Fruit fly (Drosophila melanogaster): ENCODE measurements around the gene Gr66a.

Gene Gr66a

DNA sequence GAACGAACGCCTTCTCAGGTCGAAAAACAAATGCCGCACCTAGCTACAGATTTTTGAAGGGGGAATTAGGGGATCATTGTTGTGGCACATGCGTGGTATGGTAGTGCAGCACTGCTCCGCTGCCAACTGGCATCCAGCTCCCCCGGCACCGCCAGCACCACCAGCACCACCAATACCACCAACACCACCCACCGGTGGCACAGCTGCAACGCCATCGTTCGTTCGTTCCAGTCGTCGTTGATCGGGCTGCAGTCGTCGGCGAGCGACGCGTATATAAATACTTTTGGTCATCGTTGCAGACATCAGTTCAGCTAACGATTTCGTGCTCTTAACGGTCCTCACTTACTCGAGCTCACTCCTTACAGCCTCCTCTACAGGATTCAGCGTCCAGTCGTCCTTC lies 18.8 kb upstream of the Gr66a start, which contains the start of gene CG34461:
CG34461 (plus strand) TSS at position 301 of the 400 bp plus-strand sequence.
- TF ChIP-seq Sox102F (GFP tag; optimal IDR thresholded peaks at IDR 0.05) (no peak), Sox14 (GFP tag; optimal IDR thresholded peaks at IDR 0.05) (no peak), vri (GFP tag; optimal IDR thresholded peaks at IDR 0.05) (no peak), pdm3 (GFP tag; optimal IDR thresholded peaks at IDR 0.05) (no peak), Met (GFP tag; optimal IDR thresholded peaks at IDR 0.05) (no peak), fkh (GFP tag; optimal IDR thresholded peaks at IDR 0.05) (no peak), CG6276 (GFP tag; optimal IDR thresholded peaks at IDR 0.05) (no peak), lz (GFP tag; optimal IDR thresholded peaks at IDR 0.05) (no peak), Gug (GFP tag; IDR thresholded peaks at IDR 0.05) (no peak), Lpt (GFP tag; optimal IDR thresholded peaks at IDR 0.05) (no peak), dac (GFP tag; optimal IDR thresholded peaks at IDR 0.05) (no peak), CG3919 (GFP tag; optimal IDR thresholded peaks at IDR 0.05) (no peak), Ets21C (GFP tag; optimal IDR thresholded peaks at IDR 0.05) (no peak), CG6808 (GFP tag; optimal IDR thresholded peaks at IDR 0.05) (no peak), cyc (GFP tag; optimal IDR thresholded peaks at IDR 0.05) (no peak), CG10631 (GFP tag; optimal IDR thresholded peaks at IDR 0.05) (no peak), CG9139 (GFP tag; optimal IDR thresholded peaks at IDR 0.05) (no peak)

DNA sequence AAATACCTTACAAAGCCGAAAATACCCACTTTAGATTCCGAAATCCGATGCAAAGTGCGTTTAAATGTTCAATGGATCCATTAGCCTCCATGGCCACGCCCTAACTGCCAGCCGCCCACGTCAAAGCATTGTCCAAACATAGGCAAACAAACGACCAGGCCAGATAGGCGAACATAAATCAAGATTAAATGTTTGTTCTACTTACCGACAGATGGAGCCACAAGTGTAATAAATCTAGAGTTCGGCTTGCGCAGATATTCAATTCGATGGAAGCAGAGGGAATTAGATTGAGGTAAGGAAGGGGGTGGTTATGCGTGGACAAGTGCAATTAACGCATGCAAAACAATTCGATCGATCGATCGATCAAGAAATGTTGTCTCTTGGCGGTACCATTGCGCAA lies 17.0 kb upstream of the Gr66a start:
- TF ChIP-seq CG6163 (GFP tag; IDR thresholded peaks at IDR 0.05) (no peak), Hr4 (GFP tag; optimal IDR thresholded peaks at IDR 0.05) (no peak), CG34406 (GFP tag; optimal IDR thresholded peaks at IDR 0.05) (no peak), svp (GFP tag) (peak; percentile 2), CG4318 (GFP tag; optimal IDR thresholded peaks at IDR 0.05) (no peak)

DNA sequence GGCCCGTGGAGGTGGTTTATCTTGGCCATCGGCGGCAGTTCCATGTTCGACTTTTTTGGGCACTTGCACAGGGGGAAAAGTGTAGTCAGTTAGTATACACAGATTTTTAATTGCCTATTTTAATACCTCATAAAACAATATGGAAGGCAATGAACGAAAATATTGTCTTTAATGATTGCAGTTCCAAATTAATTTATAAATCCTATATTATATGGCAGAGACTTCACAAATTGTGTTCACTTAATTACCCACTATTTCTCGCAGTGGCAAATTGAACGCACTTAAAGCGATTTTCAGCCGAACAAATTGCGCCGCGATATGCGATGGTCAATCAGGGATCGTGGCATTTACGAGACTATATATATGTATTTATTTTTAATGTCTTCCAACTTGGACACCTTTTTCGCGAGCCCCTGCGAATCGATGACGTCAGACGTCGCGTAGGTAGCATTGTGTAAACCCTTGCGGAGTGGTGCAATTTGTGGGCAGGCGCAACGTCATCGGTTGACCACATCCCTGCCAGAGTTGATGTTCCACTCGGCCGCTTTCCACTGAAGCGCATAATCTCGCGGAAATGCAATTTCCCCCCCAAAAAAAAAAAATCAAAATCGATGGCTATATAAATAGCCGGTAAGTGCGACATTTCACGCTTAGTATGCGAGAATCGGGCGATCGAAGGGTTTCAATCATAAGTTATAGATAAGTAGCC lies 13.5 kb upstream of the Gr66a start, which contains the start of gene CG13670:
CG13670 (plus strand) TSS at position 659 of the 709 bp plus-strand sequence.
- no peak for TF ChIP-seq Sox14 (GFP tag; optimal IDR thresholded peaks at IDR 0.05)
- TF ChIP-seq CG1621 (tag; optimal IDR thresholded peaks at IDR 0.05), result no peak
- TF ChIP-seq CG10669 (GFP tag; optimal IDR thresholded peaks at IDR 0.05), result no peak
- TF ChIP-seq Sox15 (GFP tag; optimal IDR thresholded peaks at IDR 0.05), result no peak
- TF ChIP-seq CG31627 (GFP tag; optimal IDR thresholded peaks at IDR 0.05), result no peak
- no peak for TF ChIP-seq CG6808 (GFP tag; optimal IDR thresholded peaks at IDR 0.05)
- TF ChIP-seq lz (GFP tag; optimal IDR thresholded peaks at IDR 0.05), result no peak
- peak; percentile 64 for TF ChIP-seq eg (GFP tag; IDR thresholded peaks at IDR 0.05)
- no peak for TF ChIP-seq Met (GFP tag; optimal IDR thresholded peaks at IDR 0.05)
- TF ChIP-seq acj6 (GFP tag; optimal IDR thresholded peaks at IDR 0.05), result no peak
- TF ChIP-seq pdm3 (GFP tag; optimal IDR thresholded peaks at IDR 0.05), result peak; percentile 18
- TF ChIP-seq cyc (GFP tag; optimal IDR thresholded peaks at IDR 0.05), result peak; percentile 18
- TF ChIP-seq Hr4 (GFP tag; optimal IDR thresholded peaks at IDR 0.05), result peak; percentile 43
- peak; percentile 38 for TF ChIP-seq CG11902 (GFP tag; optimal IDR thresholded peaks at IDR 0.05)
- peak; percentile 13 for TF ChIP-seq Hr39 (GFP tag; optimal IDR thresholded peaks at IDR 0.05)
- TF ChIP-seq CG6854 (GFP tag; optimal IDR thresholded peaks at IDR 0.05), result no peak
- TF ChIP-seq CG8119 (GFP tag; IDR thresholded peaks at IDR 0.05), result peak; percentile 56; the same call in 1 of the 3 replicates
- peak; percentile 40 for TF ChIP-seq CG3919 (GFP tag; optimal IDR thresholded peaks at IDR 0.05)
- no peak for TF ChIP-seq spab (GFP tag; optimal IDR thresholded peaks at IDR 0.05)
- TF ChIP-seq CG3032 (tag; optimal IDR thresholded peaks at IDR 0.05), result no peak
- TF ChIP-seq ss (GFP tag; optimal IDR thresholded peaks at IDR 0.05), result no peak
- TF ChIP-seq CG34406 (GFP tag; optimal IDR thresholded peaks at IDR 0.05), result peak; percentile 12
- peak; percentile 36 for TF ChIP-seq net (GFP tag; optimal IDR thresholded peaks at IDR 0.05)
- no peak for TF ChIP-seq Lpt (GFP tag; optimal IDR thresholded peaks at IDR 0.05)
- no peak for TF ChIP-seq Ets96B (tag; optimal IDR thresholded peaks at IDR 0.05)
- TF ChIP-seq CG9139 (GFP tag; optimal IDR thresholded peaks at IDR 0.05), result no peak
- TF ChIP-seq CG6163 (GFP tag; IDR thresholded peaks at IDR 0.05), result peak; percentile 62; the same call in 2 of the 3 replicates
- TF ChIP-seq Smox (GFP tag; optimal IDR thresholded peaks at IDR 0.05), result no peak
- no peak for TF ChIP-seq Gug (GFP tag; IDR thresholded peaks at IDR 0.05)
- no peak for TF ChIP-seq esn (GFP tag; optimal IDR thresholded peaks at IDR 0.05)
- no peak for TF ChIP-seq dsx (GFP tag; optimal IDR thresholded peaks at IDR 0.05; ENCODE audit: poor library complexity, severe bottlenecking)
- no peak for TF ChIP-seq Eip75B (GFP tag; optimal IDR thresholded peaks at IDR 0.05)
- no peak for TF ChIP-seq Sox102F (GFP tag; optimal IDR thresholded peaks at IDR 0.05)
- peak; percentile 36 for TF ChIP-seq CG32006 (GFP tag; optimal IDR thresholded peaks at IDR 0.05)
- peak; percentile 32 for TF ChIP-seq OdsH (GFP tag; optimal IDR thresholded peaks at IDR 0.05)
- TF ChIP-seq Eip78C (GFP tag), result peak; percentile 68
- TF ChIP-seq CG16779 (tag; optimal IDR thresholded peaks at IDR 0.05), result no peak
- no peak for TF ChIP-seq dac (GFP tag; optimal IDR thresholded peaks at IDR 0.05)

Data from whole organism, prepupa.